Worm (Caenorhabditis elegans) whole organism, early embryonic: ENCODE measurements around the gene R08C7.4.

Experiments
- aly-1 ChIP-seq: sonication (generic microtip); optimal IDR thresholded peaks from 2 replicates; lab custom pipeline; 2016; ENCODE audit warnings: missing genetic modification characterization, missing compliant biosample characterization
- ama-1 ChIP-seq: fragments of 150-350 bp; optimal IDR thresholded peaks from 2 replicates; lab custom pipeline; 2014
- ets-7 ChIP-seq: sonication (generic microtip); optimal IDR thresholded peaks from 2 replicates; lab custom pipeline; 2016; ENCODE audit warnings: missing genotype, missing genetic modification characterization, missing compliant biosample characterization
- flt-1 ChIP-seq: fragments of 200-800 bp; sonication (Bioruptor generic); IDR thresholded peaks from 2 replicates; pipeline ENCODE4 v1.3.6; 2022; ENCODE audit warnings: missing genetic modification characterization, missing compliant biosample characterization
- hmg-4 ChIP-seq: fragments of 200-800 bp; sonication (Bioruptor generic); optimal IDR thresholded peaks from 2 replicates; lab custom pipeline; 2018; ENCODE audit warnings: mild to moderate bottlenecking, missing genetic modification characterization, missing compliant biosample characterization
- tbx-37 ChIP-seq: fragments of 200-800 bp; sonication (Bioruptor generic); conservative IDR thresholded peaks from 2 replicates; pipeline ENCODE4 v1.3.6; 2022; ENCODE audit warnings: missing genetic modification reagents, missing genetic modification characterization, missing compliant biosample characterization

DNA sequence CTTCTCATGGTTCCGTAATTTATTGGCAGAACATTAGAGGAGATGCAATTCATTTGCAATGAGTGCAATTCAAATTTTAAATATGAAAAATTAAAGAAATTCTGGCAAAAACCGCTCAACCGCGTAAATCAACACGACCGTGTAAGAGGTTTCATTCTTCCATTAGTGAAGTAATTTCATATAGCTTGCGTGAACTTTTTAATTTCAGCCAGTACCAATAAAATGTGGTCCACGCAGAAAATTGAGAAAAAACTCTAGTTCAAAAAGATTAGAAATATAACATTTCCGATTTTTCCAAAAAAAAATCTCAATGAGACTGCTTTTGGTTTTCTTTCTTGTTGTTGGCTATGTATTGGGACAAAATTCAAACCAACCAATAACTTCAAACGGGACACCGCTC is 12.8 kb upstream of the R08C7.4 start, which contains the start of gene clec-175:
- TF ChIP-seq tbx-37 (GFP tag; lab: Robert Waterston, UW): no peak
- no peak for TF ChIP-seq hmg-4 (GFP tag; lab: Kevin White, UChicago)
- no peak for TF ChIP-seq ama-1 (lab: Kevin White, UChicago)
- TF ChIP-seq flt-1 (GFP tag; lab: Robert Waterston, UW): no peak
- TF ChIP-seq aly-1: no peak
- TF ChIP-seq ets-7 (tag; lab: Kevin White, UChicago): no peak
